Worm (Caenorhabditis elegans): ENCODE results near the gene ucp-4.

DNA sequence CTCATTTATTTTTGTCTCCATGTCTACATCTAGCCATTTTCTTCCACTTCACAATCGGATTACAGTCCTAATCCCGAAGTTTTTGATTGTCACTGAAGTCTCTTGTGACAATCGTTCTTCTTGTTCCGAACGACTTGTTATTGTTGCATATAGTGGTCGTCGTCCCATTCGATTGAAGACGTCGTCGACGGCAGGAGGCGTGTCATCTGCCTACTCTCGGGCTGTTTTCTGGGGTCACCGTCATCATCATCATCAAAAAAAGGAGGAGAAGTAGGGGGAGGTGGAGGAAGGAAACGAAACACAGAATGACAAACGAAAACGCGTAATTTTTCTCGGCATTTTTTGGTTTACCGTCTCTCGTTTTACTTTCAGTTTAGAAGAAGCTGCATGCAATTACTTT lies 29.0 kb upstream of the ucp-4 start, which contains the start of gene F44A2.3:
- TF ChIP-seq F55B11.4 (tag; optimal IDR thresholded peaks at IDR 0.05; ENCODE audit: borderline replicate concordance, insufficient read depth) (no peak), ZK185.1 (tag; optimal IDR thresholded peaks at IDR 0.05; ENCODE audit: poor library complexity, severe bottlenecking) (no peak), tlf-1 (GFP tag; optimal IDR thresholded peaks at IDR 0.05) (no peak), ama-1 (optimal IDR thresholded peaks at IDR 0.05) (no peak), ama-1 (GFP tag; optimal IDR thresholded peaks at IDR 0.05) (no peak), rpc-1 (optimal IDR thresholded peaks at IDR 0.05) (no peak), rpc-1 (tag; optimal IDR thresholded peaks at IDR 0.05) (no peak), nhr-90 (tag; optimal IDR thresholded peaks at IDR 0.05) (no peak), attf-5 (GFP tag; optimal IDR thresholded peaks at IDR 0.05) (no peak), B0019.2 (GFP tag; conservative IDR thresholded peaks at IDR 0.05) (no peak), zfh-2 (GFP tag; conservative IDR thresholded peaks at IDR 0.05) (no peak)

Measured in whole organism, young adult.